Worm (Caenorhabditis elegans): ENCODE results near the gene srh-7.

srh-7 gene

DNA sequence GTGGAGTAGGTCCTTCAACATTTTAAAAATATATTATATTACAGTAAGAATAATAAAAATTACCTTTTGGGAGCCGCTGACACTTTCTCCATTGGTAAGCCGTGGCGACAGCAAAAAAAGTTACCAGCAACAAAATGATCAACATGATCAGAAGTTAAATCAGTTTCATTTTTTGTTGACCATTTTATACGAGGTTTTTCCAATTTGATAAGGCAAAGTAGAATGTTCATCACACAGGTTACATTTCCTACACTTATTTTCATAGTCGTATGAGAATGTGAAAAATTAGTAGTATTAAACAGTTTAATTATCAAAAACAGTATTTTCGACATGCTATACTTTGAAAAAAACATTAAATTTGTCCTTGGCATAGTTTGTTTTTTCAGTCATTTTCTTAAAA lies 35.2 kb upstream of the srh-7 start, which contains the start of gene cyp-34A10:
cyp-34A10 (minus strand) TSS at position 146 of the 400 bp plus-strand sequence.
- TF ChIP-seq lin-13 (GFP tag; optimal IDR thresholded peaks at IDR 0.05), result no peak
- TF ChIP-seq nhr-6 (tag; optimal IDR thresholded peaks at IDR 0.05), result no peak
- no peak for TF ChIP-seq ceh-82 (tag; optimal IDR thresholded peaks at IDR 0.05)

DNA sequence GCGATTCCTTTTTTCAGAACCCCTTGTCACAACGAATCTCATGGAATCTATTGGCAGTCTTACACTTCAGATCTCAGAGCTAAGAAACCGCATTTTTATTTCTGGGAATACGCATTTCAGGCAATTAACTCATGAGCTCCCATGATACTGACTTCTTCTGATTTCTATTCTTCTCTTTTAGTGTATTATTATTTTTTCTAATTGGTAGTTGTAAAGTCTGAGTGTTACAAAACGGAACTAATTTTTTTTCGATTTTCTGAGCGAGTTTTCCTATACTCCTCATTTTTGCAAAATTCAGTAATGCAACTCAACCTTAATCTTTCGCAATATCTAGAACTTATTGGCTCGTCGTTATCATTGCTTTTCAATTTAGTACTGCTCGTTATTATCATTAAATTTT lies 33.7 kb upstream of the srh-7 start, which contains the start of gene str-82:
str-82 (plus strand) TSS at position 301 of the 400 bp plus-strand sequence.
- TF ChIP-seq ZK546.5 (tag; optimal IDR thresholded peaks at IDR 0.05) (no peak), peb-1 (tag; optimal IDR thresholded peaks at IDR 0.05) (no peak), sma-3 (GFP tag; optimal IDR thresholded peaks at IDR 0.05) (no peak), ceh-16 (tag; optimal IDR thresholded peaks at IDR 0.05) (no peak), aly-2 (tag; optimal IDR thresholded peaks at IDR 0.05) (no peak), alr-1 (tag; optimal IDR thresholded peaks at IDR 0.05) (no peak)

DNA sequence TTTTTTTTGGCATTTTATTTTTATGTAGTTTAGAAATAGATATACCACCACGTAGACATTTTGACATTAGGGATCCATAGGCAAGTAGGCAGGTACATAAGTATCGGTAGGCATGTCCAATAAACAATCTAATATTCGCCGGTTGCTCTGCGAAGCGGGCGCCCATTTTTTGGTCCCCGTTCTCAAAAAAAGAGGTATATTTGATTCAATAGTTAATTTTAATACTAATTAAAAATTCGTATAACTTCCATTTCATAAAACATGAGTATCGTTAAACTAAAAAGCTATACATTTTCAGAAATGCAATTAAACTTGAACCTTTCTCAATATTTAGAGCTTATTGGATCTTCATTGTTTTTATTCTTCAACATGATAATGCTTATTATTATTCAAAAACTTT lies 31.1 kb upstream of the srh-7 start, which contains the start of gene str-83:
str-83 (plus strand) TSS at position 301 of the 400 bp plus-strand sequence.
- no peak for TF ChIP-seq alr-1 (tag; optimal IDR thresholded peaks at IDR 0.05)
- TF ChIP-seq nhr-23 (tag; optimal IDR thresholded peaks at IDR 0.05), result no peak
- no peak for TF ChIP-seq nhr-21 (tag; optimal IDR thresholded peaks at IDR 0.05)

DNA sequence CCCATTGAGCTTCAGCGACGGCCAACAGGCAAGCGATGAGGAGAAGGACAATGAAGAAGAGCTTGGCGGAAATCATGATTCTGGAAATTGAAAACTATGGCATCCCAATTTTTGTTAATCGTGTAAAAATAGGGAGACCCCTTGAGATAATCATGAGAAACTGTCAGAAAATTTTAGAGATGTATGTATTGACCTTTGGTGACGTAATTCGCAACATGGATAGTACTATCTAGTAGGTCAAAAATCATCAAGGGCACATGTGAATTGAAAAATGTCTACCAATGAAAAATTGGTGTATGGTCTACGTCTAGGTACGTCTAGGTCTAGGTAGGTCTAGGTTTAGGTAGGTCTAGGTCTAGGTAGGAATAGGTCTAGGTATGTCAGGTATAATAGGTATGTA lies 29.0 kb upstream of the srh-7 start, which contains the start of gene nlp-34:
nlp-34 (minus strand) TSS at position 82 of the 400 bp plus-strand sequence.
- no peak for TF ChIP-seq gmeb-1 (tag; optimal IDR thresholded peaks at IDR 0.05)
- TF ChIP-seq nhr-129 (tag; optimal IDR thresholded peaks at IDR 0.05), result no peak
- TF ChIP-seq C34F6.9 (tag; optimal IDR thresholded peaks at IDR 0.05), result no peak
- TF ChIP-seq mbf-1 (tag; optimal IDR thresholded peaks at IDR 0.05), result no peak
- TF ChIP-seq lin-13 (GFP tag; optimal IDR thresholded peaks at IDR 0.05), result no peak
- TF ChIP-seq sem-4 (tag; optimal IDR thresholded peaks at IDR 0.05), result no peak
- no peak for TF ChIP-seq snpc-4 (tag; optimal IDR thresholded peaks at IDR 0.05)
- no peak for TF ChIP-seq mab-5 (tag; optimal IDR thresholded peaks at IDR 0.05)
- TF ChIP-seq aly-2 (tag; optimal IDR thresholded peaks at IDR 0.05), result no peak
- TF ChIP-seq ama-1 (optimal IDR thresholded peaks at IDR 0.05), result no peak

DNA sequence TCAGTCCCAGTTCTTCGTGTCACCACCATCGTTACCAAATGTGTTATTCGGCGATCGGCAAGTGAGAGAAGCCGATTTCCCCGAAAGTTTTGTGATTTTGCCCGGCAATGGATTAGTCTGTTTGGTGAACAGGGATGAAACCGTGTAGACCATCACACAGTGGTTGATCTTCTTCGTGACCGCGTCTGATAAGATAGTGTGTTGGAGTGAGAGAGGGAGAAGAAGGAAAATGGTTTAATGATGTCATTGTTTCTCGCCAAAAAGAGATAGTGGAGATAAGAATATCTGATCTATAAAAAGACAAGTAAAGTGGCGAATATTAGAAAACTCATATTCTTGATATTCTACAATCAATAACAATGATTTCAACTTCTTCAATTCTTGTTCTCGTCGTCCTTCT lies 28.2 kb upstream of the srh-7 start, which contains the start of gene nlp-31:
nlp-31 (plus strand) TSS at position 237 of the 400 bp plus-strand sequence.
- peak; percentile 34 for TF ChIP-seq fos-1 (tag; optimal IDR thresholded peaks at IDR 0.05)
- TF ChIP-seq blmp-1 (tag; optimal IDR thresholded peaks at IDR 0.05; ENCODE audit: insufficient read depth), result peak; percentile 57
- TF ChIP-seq ama-1 (optimal IDR thresholded peaks at IDR 0.05), result no peak
- peak; percentile 69 for TF ChIP-seq sma-9 (GFP tag; optimal IDR thresholded peaks at IDR 0.05)
- no peak for TF ChIP-seq sma-9 (tag; optimal IDR thresholded peaks at IDR 0.05)
- TF ChIP-seq mbf-1 (tag; optimal IDR thresholded peaks at IDR 0.05), result no peak
- TF ChIP-seq nhr-237 (tag; optimal IDR thresholded peaks at IDR 0.05), result no peak
- peak in 1 of 2 experiments; percentile 23 for TF ChIP-seq mdl-1 (tag; optimal IDR thresholded peaks at IDR 0.05)
- no peak for TF ChIP-seq dmd-4 (tag; optimal IDR thresholded peaks at IDR 0.05)
- TF ChIP-seq nhr-12 (tag; optimal IDR thresholded peaks at IDR 0.05), result no peak
- TF ChIP-seq ztf-4 (tag; optimal IDR thresholded peaks at IDR 0.05), result no peak
- no peak for TF ChIP-seq ztf-1 (GFP tag; conservative IDR thresholded peaks at IDR 0.05)
- no peak for TF ChIP-seq unc-55 (GFP tag; optimal IDR thresholded peaks at IDR 0.05)
- TF ChIP-seq ceh-16 (tag; optimal IDR thresholded peaks at IDR 0.05), result no peak
- TF ChIP-seq R02D3.7 (tag; optimal IDR thresholded peaks at IDR 0.05), result no peak
- TF ChIP-seq snpc-4 (tag; optimal IDR thresholded peaks at IDR 0.05), result no peak
- no peak for TF ChIP-seq unc-62 (GFP tag; optimal IDR thresholded peaks at IDR 0.05)
- TF ChIP-seq nhr-11 (tag; optimal IDR thresholded peaks at IDR 0.05), result no peak
- no peak for TF ChIP-seq nhr-129 (tag; optimal IDR thresholded peaks at IDR 0.05)
- TF ChIP-seq elt-1 (tag; optimal IDR thresholded peaks at IDR 0.05), result no peak
- no peak for TF ChIP-seq lin-13 (GFP tag; optimal IDR thresholded peaks at IDR 0.05)
- no peak for TF ChIP-seq C34F6.9 (tag; optimal IDR thresholded peaks at IDR 0.05)
- peak; percentile 5 for TF ChIP-seq crh-2 (tag; optimal IDR thresholded peaks at IDR 0.05)
- no peak for TF ChIP-seq gmeb-1 (tag; optimal IDR thresholded peaks at IDR 0.05)
- TF ChIP-seq mab-5 (tag; optimal IDR thresholded peaks at IDR 0.05), result no peak
- no peak for TF ChIP-seq nhr-77 (tag; optimal IDR thresholded peaks at IDR 0.05)
- no peak for TF ChIP-seq ztf-11 (tag; optimal IDR thresholded peaks at IDR 0.05)
- no peak for TF ChIP-seq ceh-82 (tag; optimal IDR thresholded peaks at IDR 0.05)
- TF ChIP-seq sma-3 (GFP tag; optimal IDR thresholded peaks at IDR 0.05), result peak; percentile 90
- TF ChIP-seq nhr-25 (tag; optimal IDR thresholded peaks at IDR 0.05), result peak; percentile 77
- peak; percentile 73 for TF ChIP-seq nhr-21 (tag; optimal IDR thresholded peaks at IDR 0.05)
- TF ChIP-seq F13H6.1 (tag; optimal IDR thresholded peaks at IDR 0.05), result peak; percentile 10
- no peak for TF ChIP-seq nhr-23 (tag; optimal IDR thresholded peaks at IDR 0.05)
- TF ChIP-seq alr-1 (tag; optimal IDR thresholded peaks at IDR 0.05), result no peak
- TF ChIP-seq zag-1 (tag; optimal IDR thresholded peaks at IDR 0.05), result no peak
- no peak for TF ChIP-seq Y55F3AM.14 (GFP tag; optimal IDR thresholded peaks at IDR 0.05)
- TF ChIP-seq unc-39 (tag; optimal IDR thresholded peaks at IDR 0.05), result no peak
- TF ChIP-seq lsy-2 (tag; optimal IDR thresholded peaks at IDR 0.05), result no peak

Measured in whole organism, L2 larva.